Fruit fly (Drosophila melanogaster) whole organism, prepupa: ENCODE results near the gene hbt.
A peak's percentile ranks its signal among the peaks of the same experiment; 100 is the strongest.

Experiments used
- Blimp-1 ChIP-seq: fragments of 200-800 bp; sonication (Bioruptor generic); optimal IDR thresholded peaks from 3 replicates; lab custom pipeline; 2017; ENCODE audit warnings: missing biosample characterization, missing genetic modification characterization, mild to moderate bottlenecking, moderate library complexity, missing genetic modification reagents
- CG11902 ChIP-seq: fragments of 200-800 bp; sonication (Bioruptor generic); optimal IDR thresholded peaks from 3 replicates; lab custom pipeline; 2016; ENCODE audit warnings: missing biosample characterization, missing genetic modification characterization
- CG1621 ChIP-seq: fragments of 200-800 bp; sonication (Bioruptor generic); optimal IDR thresholded peaks from 3 replicates; lab custom pipeline; 2018; ENCODE audit warnings: missing biosample characterization, mild to moderate bottlenecking, missing genetic modification characterization
- CG32006 ChIP-seq: fragments of 200-800 bp; sonication (Bioruptor generic); optimal IDR thresholded peaks from 3 replicates; lab custom pipeline; 2017; ENCODE audit warnings: missing biosample characterization, mild to moderate bottlenecking, missing genetic modification characterization
- CG6163 ChIP-seq: fragments of 200-800 bp; sonication (Bioruptor generic); IDR thresholded peaks from 3 replicates; pipeline ENCODE4 v1.3.6; 2022; ENCODE audit warnings: missing biosample characterization, missing genetic modification characterization
- CG6276 ChIP-seq: fragments of 200-800 bp; sonication (Bioruptor generic); optimal IDR thresholded peaks from 2 replicates; lab custom pipeline; 2017; ENCODE audit warnings: missing biosample characterization, mild to moderate bottlenecking, missing genetic modification characterization
- CG6792 ChIP-seq: fragments of 200-800 bp; sonication (Bioruptor generic); optimal IDR thresholded peaks from 3 replicates; lab custom pipeline; 2016; ENCODE audit warnings: missing biosample characterization, missing genetic modification characterization
- CG7368 ChIP-seq: fragments of 200-800 bp; sonication (Bioruptor generic); optimal IDR thresholded peaks from 3 replicates; lab custom pipeline; 2016; ENCODE audit warnings: missing biosample characterization, missing genetic modification characterization
- CG8119 ChIP-seq: fragments of 200-800 bp; sonication (Bioruptor generic); IDR thresholded peaks from 3 replicates; pipeline ENCODE4 v1.3.6; 2022; ENCODE audit warnings: missing biosample characterization, missing genetic modification characterization
- CG9139 ChIP-seq: fragments of 200-800 bp; sonication (Bioruptor generic); optimal IDR thresholded peaks from 3 replicates; lab custom pipeline; 2017; ENCODE audit warnings: missing biosample characterization, mild to moderate bottlenecking, missing genetic modification characterization
- Eip78C ChIP-seq: fragments of 200-800 bp; sonication (Bioruptor generic); peaks from one replicate; lab custom pipeline; 2016; ENCODE audit warnings: missing biosample characterization, missing genetic modification characterization
- Eip93F ChIP-seq: fragments of 200-800 bp; sonication (Bioruptor generic); optimal IDR thresholded peaks from 2 replicates; lab custom pipeline; 2016; ENCODE audit warnings: missing biosample characterization, mild to moderate bottlenecking, missing genetic modification characterization
- Gug ChIP-seq: fragments of 200-800 bp; sonication (Bioruptor generic); IDR thresholded peaks from 2 replicates; pipeline ENCODE4 v1.3.6; 2022; ENCODE audit warnings: missing biosample characterization, missing genetic modification characterization
- Hr39 ChIP-seq: fragments of 200-800 bp; sonication (Bioruptor generic); optimal IDR thresholded peaks from 2 replicates; lab custom pipeline; 2016; ENCODE audit warnings: missing biosample characterization, missing genetic modification characterization
- Hr4 ChIP-seq: fragments of 200-800 bp; sonication (Bioruptor generic); optimal IDR thresholded peaks from 3 replicates; lab custom pipeline; 2016; ENCODE audit warnings: missing biosample characterization, missing genetic modification characterization
- OdsH ChIP-seq: fragments of 200-800 bp; sonication (Bioruptor generic); optimal IDR thresholded peaks from 3 replicates; lab custom pipeline; 2016; ENCODE audit warnings: missing biosample characterization, missing genetic modification characterization
- Smox ChIP-seq: fragments of 200-800 bp; sonication (Bioruptor generic); optimal IDR thresholded peaks from 3 replicates; lab custom pipeline; 2016; ENCODE audit warnings: missing biosample characterization, missing genetic modification characterization
- Sox14 ChIP-seq: fragments of 200-800 bp; sonication (Bioruptor generic); optimal IDR thresholded peaks from 3 replicates; lab custom pipeline; 2016; ENCODE audit warnings: missing biosample characterization, missing genetic modification characterization
- Sox15 ChIP-seq: fragments of 200-800 bp; sonication (Bioruptor generic); optimal IDR thresholded peaks from 3 replicates; lab custom pipeline; 2016; ENCODE audit warnings: missing biosample characterization, missing genetic modification characterization
- dac ChIP-seq: fragments of 200-800 bp; sonication (Bioruptor generic); optimal IDR thresholded peaks from 2 replicates; lab custom pipeline; 2017; ENCODE audit warnings: missing biosample characterization, mild to moderate bottlenecking, missing genetic modification characterization
- dsx ChIP-seq: fragments of 200-800 bp; optimal IDR thresholded peaks from 3 replicates; lab custom pipeline; 2019; ENCODE audit warnings: missing biosample characterization, mild to moderate bottlenecking, missing genetic modification characterization, moderate library complexity; ENCODE audit not compliant: poor library complexity, severe bottlenecking
- eg ChIP-seq: fragments of 200-800 bp; sonication (Bioruptor generic); IDR thresholded peaks from 3 replicates; pipeline ENCODE4 v1.3.6; 2022; ENCODE audit warnings: missing biosample characterization, missing genetic modification characterization
- esn ChIP-seq: fragments of 200-800 bp; sonication (Bioruptor generic); optimal IDR thresholded peaks from 2 replicates; lab custom pipeline; 2016; ENCODE audit warnings: missing biosample characterization, mild to moderate bottlenecking, missing genetic modification characterization, moderate library complexity
- fd59A ChIP-seq: fragments of 200-800 bp; sonication (Bioruptor generic); optimal IDR thresholded peaks from 2 replicates; lab custom pipeline; 2017; ENCODE audit warnings: missing biosample characterization, mild to moderate bottlenecking, missing genetic modification characterization, missing genetic modification reagents
- fkh ChIP-seq: fragments of 200-800 bp; sonication (Bioruptor generic); optimal IDR thresholded peaks from 3 replicates; lab custom pipeline; 2017; ENCODE audit warnings: missing biosample characterization, mild to moderate bottlenecking, missing genetic modification characterization, moderate library complexity
- pdm3 ChIP-seq: fragments of 200-800 bp; sonication (Bioruptor generic); optimal IDR thresholded peaks from 3 replicates; lab custom pipeline; 2016; ENCODE audit warnings: missing biosample characterization, missing genetic modification characterization
- ss ChIP-seq, 2 experiments: fragments of 200-800 bp; sonication (Bioruptor generic); optimal IDR thresholded peaks; 2 replicates in 1 of 2; 3 replicates in 1 of 2; lab custom pipeline; 2017 to 2018; ENCODE audit warnings: mild to moderate bottlenecking in 2 of 2, missing biosample characterization in 2 of 2, missing genetic modification characterization in 2 of 2, moderate library complexity in 1 of 2
- svp ChIP-seq: fragments of 200-800 bp; sonication (Bioruptor generic); peaks from one replicate; lab custom pipeline; 2016; ENCODE audit warnings: missing biosample characterization, missing genetic modification characterization

Gene hbt

DNA sequence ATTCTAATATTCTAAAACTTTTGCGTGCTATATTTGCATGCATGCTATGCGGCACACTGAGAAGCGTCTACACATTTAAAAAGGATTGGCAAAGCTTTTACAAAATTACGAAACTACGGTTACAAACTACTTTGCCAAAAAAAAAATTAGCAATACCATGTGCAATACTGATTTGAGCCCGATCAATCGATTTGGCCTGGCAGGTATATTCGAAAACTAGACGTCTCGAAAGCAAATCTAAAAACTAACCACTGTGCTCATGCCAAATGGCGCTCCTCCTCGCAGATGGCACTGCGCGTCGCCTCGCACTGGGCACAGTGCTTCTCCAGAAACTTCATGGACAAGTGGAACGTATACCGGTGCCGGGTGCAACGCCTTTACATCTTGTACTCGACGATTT, 26.4 kb downstream of the hbt start, which contains the start of gene CG16825:
Gene CG16825, plus strand, starts transcription at position 301 of the 400 bp plus-strand sequence.
- TF ChIP-seq CG11902 (no peak), Sox15 (no peak)

DNA sequence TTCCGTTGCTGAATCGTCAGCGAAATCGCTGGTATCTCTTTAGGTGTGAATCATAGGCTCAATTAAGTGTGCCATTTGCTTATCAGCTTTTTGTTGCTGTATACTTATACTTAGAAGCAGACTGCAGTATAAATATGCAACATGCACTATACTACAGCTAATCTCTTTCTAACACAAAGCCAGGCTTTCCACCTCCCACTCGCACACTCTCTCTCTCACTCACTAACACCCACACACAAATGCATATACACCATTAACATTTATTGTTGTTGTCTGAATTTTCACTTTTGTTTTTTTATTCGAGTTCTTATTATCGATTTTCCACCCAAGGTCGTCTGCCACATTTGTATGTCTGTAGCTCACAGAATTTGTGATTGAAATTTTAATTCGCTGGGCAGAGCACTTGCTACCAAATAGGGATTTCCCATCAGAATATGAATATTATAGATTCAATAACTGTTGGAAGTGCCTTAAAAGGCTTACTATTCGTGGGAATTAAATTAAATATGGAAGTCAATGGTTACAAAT, 34.2 kb downstream of the hbt start:
- no peak for TF ChIP-seq svp
- no peak for TF ChIP-seq ss (GFP tag; optimal IDR thresholded peaks at IDR 0.05; lab: Kevin White, UChicago)
- TF ChIP-seq CG6792: no peak
- TF ChIP-seq CG6276 (GFP tag; lab: Kevin White, UChicago): no peak

DNA sequence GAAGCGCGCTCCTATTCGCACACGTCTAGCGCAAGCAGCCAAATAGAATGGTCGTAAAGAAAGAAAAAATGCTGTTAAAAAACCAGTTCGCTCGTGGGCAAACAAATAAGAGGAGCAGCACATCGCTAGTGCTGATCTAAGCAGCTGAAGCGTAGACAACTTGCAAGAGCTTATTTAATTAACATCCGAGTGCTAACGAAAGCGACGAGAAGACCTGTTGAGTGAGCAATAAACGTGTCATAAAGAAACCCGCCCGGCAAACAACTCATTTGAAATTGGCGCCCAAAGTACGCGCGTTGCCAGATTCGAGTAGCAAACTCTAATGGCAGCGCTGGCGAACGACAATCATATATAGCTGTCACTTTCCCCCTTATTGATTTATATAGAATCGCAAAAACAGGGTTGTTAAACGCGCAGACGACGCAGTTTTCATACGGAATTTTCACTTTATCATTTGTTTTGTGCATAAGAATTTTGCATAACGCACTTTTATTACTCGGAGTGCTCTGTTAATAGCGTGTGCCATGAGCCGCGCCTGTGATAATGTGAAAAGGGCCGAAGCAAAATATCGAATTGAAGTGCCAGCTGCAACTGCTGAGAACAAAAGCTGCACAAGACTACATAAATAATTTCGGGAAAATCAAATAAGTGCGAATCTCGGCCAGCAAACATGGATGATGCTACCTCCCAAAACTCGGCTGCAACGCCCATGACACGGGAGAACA, 34.8 kb downstream of the hbt start:
- TF ChIP-seq fd59A (GFP tag; lab: Kevin White, UChicago): no peak
- TF ChIP-seq Blimp-1 (GFP tag; lab: Kevin White, UChicago): peak; percentile 6
- TF ChIP-seq fkh (GFP tag; lab: Kevin White, UChicago): peak; percentile 80
- peak; percentile 45 for TF ChIP-seq Sox14 (GFP tag; lab: Kevin White, UChicago)
- no peak for TF ChIP-seq CG9139

DNA sequence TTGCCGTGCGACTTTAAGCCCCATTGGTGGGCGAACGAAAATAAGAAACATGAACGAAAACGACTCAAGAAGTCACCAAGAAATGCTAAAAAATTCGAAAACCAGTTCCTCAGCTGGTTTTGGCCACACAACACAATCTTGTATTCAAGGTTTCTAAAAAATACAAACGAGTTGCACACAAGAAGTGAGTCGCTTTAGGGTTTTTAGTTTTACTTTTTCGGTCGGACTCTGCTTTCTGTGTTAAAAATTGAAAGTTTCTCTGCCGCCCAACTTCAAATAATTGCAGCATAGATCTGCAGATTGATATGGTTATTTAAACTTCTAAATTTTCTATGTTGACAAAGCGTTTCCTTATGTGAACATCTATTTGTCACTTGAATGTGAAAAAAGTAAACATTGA, 38.3 kb downstream of the hbt start, which contains the start of gene CG16824:
Gene CG16824, plus strand, starts transcription at position 384 of the 400 bp plus-strand sequence.
- no peak for TF ChIP-seq Hr39 (GFP tag; lab: Kevin White, UChicago)
- peak; percentile 2 for TF ChIP-seq Blimp-1 (GFP tag; lab: Kevin White, UChicago)
- no peak for TF ChIP-seq Smox (GFP tag; lab: Kevin White, UChicago)

DNA sequence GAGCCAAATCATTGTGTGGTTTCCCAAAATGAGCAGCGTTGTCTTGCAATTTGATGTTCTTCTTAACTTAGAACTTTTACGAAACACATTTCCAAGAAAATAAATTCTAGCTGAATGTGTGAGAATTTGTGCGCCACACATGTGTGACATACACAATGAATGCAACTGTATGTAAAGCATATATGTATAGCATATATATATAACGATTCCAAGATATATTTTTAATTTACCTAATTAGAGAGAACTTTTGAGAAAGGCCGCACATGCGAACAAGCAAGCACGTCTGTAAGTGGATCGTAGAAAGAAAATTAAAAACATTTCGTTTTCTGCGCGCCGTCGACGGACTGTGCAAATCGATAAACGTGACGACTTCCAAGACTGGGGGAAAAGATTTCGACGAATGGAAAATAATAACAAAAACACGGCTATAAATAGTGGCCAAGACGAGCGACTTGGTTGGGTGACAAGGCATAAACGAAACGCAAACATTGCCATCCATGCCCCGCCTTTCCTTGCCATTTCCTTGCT, 38.9 kb downstream of the hbt start:
- TF ChIP-seq esn (GFP tag; lab: Kevin White, UChicago) (no peak), CG1621 (no peak), Eip78C (peak; percentile 51)

DNA sequence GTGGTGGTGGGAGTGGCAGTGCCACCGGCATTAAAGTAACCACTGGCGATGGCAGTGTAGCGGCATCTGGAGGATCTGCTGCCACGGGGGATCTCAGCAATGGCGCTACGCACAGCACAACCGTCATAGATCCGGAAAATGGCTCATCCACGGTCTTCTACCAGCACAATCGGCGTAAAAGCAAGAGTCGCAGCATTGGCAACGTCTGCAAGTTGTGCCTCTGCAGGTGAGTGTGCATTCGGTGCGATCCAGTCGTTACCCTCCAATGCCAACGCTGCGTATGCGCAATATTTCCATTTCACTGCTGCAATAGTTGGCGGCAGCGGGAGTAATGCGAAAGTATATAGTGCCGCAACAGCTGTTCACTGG, 39.9 kb downstream of the hbt start:
- TF ChIP-seq pdm3: peak; percentile 5
- TF ChIP-seq dac: no peak
- peak; percentile 39; the same call in 1 of the 2 replicates for TF ChIP-seq Gug
- no peak for TF ChIP-seq Eip93F
- TF ChIP-seq svp: no peak
- peak; percentile 65 for TF ChIP-seq CG32006 (GFP tag; lab: Kevin White, UChicago)
- TF ChIP-seq eg (GFP tag; lab: Robert Waterston, UW): peak; percentile 73; the same call in 1 of the 3 replicates
- TF ChIP-seq dsx (GFP tag; lab: Kevin White, UChicago): no peak
- TF ChIP-seq CG11902: no peak
- TF ChIP-seq CG8119 (GFP tag; lab: Robert Waterston, UW): 0 out of 3 replicates have a peak, but pooled peaks have one; percentile 52
- TF ChIP-seq OdsH (GFP tag; lab: Kevin White, UChicago): no peak
- no peak for TF ChIP-seq CG7368 (GFP tag; lab: Kevin White, UChicago)
- TF ChIP-seq CG6276 (GFP tag; lab: Kevin White, UChicago): no peak
- 0 out of 3 replicates have a peak, but pooled peaks have one; percentile 49 for TF ChIP-seq CG6163 (GFP tag; lab: Robert Waterston, UW)
- TF ChIP-seq Hr4 (GFP tag; lab: Kevin White, UChicago): peak; percentile 12
